Worm (Caenorhabditis elegans) whole organism, young adult: ENCODE results near the gene F07A11.1.

Experiments
- B0261.1 ChIP-seq: sonication (generic microtip); optimal IDR thresholded peaks from 2 replicates; lab custom pipeline; 2016; ENCODE audit warnings: mild to moderate bottlenecking, missing genetic modification characterization, moderate library complexity, missing compliant biosample characterization
- B0336.3 ChIP-seq: fragments of 200-800 bp; sonication (Bioruptor generic); IDR thresholded peaks from 2 replicates; pipeline ENCODE4 v1.3.6; 2022; ENCODE audit warnings: missing genetic modification characterization, missing compliant biosample characterization
- F10E7.11 ChIP-seq: sonication (generic microtip); optimal IDR thresholded peaks from 2 replicates; lab custom pipeline; 2017; ENCODE audit warnings: mild to moderate bottlenecking, missing genetic modification characterization, moderate library complexity, missing compliant biosample characterization
- F22D6.2 ChIP-seq: sonication (generic microtip); optimal IDR thresholded peaks from 2 replicates; lab custom pipeline; 2016; ENCODE audit warnings: mild to moderate bottlenecking, missing genetic modification characterization, missing compliant biosample characterization
- F37B4.10 ChIP-seq: fragments of 200-800 bp; sonication (Bioruptor generic); IDR thresholded peaks from 2 replicates; pipeline ENCODE4 v1.3.6; 2022; ENCODE audit warnings: missing genetic modification characterization, missing compliant biosample characterization
- F55B11.4 ChIP-seq: sonication (generic microtip); optimal IDR thresholded peaks from 2 replicates; lab custom pipeline; 2016; ENCODE audit warnings: missing compliant biosample characterization, missing genetic modification characterization, borderline replicate concordance; ENCODE audit not compliant: insufficient read depth
- F57A8.1 ChIP-seq: fragments of 200-800 bp; sonication (Bioruptor generic); optimal IDR thresholded peaks from 2 replicates; lab custom pipeline; 2018; ENCODE audit warnings: mild to moderate bottlenecking, missing genetic modification characterization, moderate library complexity, missing compliant biosample characterization
- K12H6.12 ChIP-seq: fragments of 200-800 bp; sonication (Bioruptor generic); optimal IDR thresholded peaks from 2 replicates; lab custom pipeline; 2018; ENCODE audit warnings: mild to moderate bottlenecking, missing genetic modification characterization, missing compliant biosample characterization
- Y53F4B.3 ChIP-seq: fragments of 200-800 bp; sonication (Bioruptor generic); IDR thresholded peaks from 2 replicates; pipeline ENCODE4 v1.3.6; 2022; ENCODE audit warnings: missing genetic modification reagents, missing genetic modification characterization, missing compliant biosample characterization
- Y53G8AR.9 ChIP-seq: fragments of 200-800 bp; sonication (Bioruptor generic); conservative IDR thresholded peaks from 2 replicates; pipeline ENCODE4 v1.3.6; 2022; ENCODE audit warnings: missing genetic modification reagents, missing genetic modification characterization, missing compliant biosample characterization
- Y56A3A.18 ChIP-seq: fragments of 200-800 bp; sonication (Bioruptor generic); IDR thresholded peaks from 2 replicates; pipeline ENCODE4 v1.3.6; 2022; ENCODE audit warnings: missing genetic modification reagents, missing genetic modification characterization, missing compliant biosample characterization
- Y67H2A.10 ChIP-seq: fragments of 200-800 bp; sonication (Bioruptor generic); conservative IDR thresholded peaks from 2 replicates; pipeline ENCODE4 v1.3.6; 2022; ENCODE audit warnings: missing genetic modification reagents, missing genetic modification characterization, missing compliant biosample characterization
- ama-1 ChIP-seq, 3 experiments: fragments of 150-350 bp in 1 of 3; sonication (generic microtip) in 2 of 3; optimal IDR thresholded peaks; 2 replicates each; lab custom pipeline; 2014 to 2018; ENCODE audit warnings: missing biosample characterization in 2 of 3, missing genetic modification characterization in 2 of 3, missing genetic modification reagents in 2 of 3
- aptf-2 ChIP-seq: fragments of 200-800 bp; sonication (Bioruptor generic); conservative IDR thresholded peaks from 2 replicates; pipeline ENCODE4 v1.3.6; 2022; ENCODE audit warnings: missing genetic modification reagents, missing genetic modification characterization, missing compliant biosample characterization
- bed-2 ChIP-seq: fragments of 200-800 bp; sonication (Bioruptor generic); IDR thresholded peaks from 2 replicates; pipeline ENCODE4 v1.3.6; 2022; ENCODE audit warnings: missing genetic modification reagents, missing genetic modification characterization, missing compliant biosample characterization
- ccch-3 ChIP-seq: fragments of 200-800 bp; sonication (Bioruptor generic); optimal IDR thresholded peaks from 2 replicates; lab custom pipeline; 2018; ENCODE audit warnings: mild to moderate bottlenecking, missing genetic modification characterization, missing compliant biosample characterization
- ceh-58 ChIP-seq: fragments of 200-800 bp; sonication (Bioruptor generic); IDR thresholded peaks from 2 replicates; pipeline ENCODE4 v1.3.6; 2022; ENCODE audit warnings: missing genetic modification characterization, missing compliant biosample characterization
- ceh-79 ChIP-seq: sonication (generic microtip); optimal IDR thresholded peaks from 2 replicates; lab custom pipeline; 2017; ENCODE audit warnings: mild to moderate bottlenecking, missing genetic modification characterization, missing compliant biosample characterization
- dox-1 ChIP-seq: fragments of 200-800 bp; sonication (Bioruptor generic); IDR thresholded peaks from 2 replicates; pipeline ENCODE4 v1.3.6; 2022; ENCODE audit warnings: missing genetic modification reagents, missing genetic modification characterization, missing compliant biosample characterization
- efl-1 ChIP-seq: fragments of 150-350 bp; optimal IDR thresholded peaks from 2 replicates; lab custom pipeline; 2014; ENCODE audit warnings: missing biosample characterization, missing genetic modification reagents, missing genetic modification characterization
- egrh-3 ChIP-seq: fragments of 200-800 bp; sonication (Bioruptor generic); IDR thresholded peaks from 2 replicates; pipeline ENCODE4 v1.3.6; 2022; ENCODE audit warnings: missing genetic modification reagents, missing genetic modification characterization, missing compliant biosample characterization
- ets-4 ChIP-seq: fragments of 200-800 bp; sonication (Bioruptor generic); optimal IDR thresholded peaks from 2 replicates; lab custom pipeline; 2018; ENCODE audit warnings: mild to moderate bottlenecking, missing genetic modification characterization, missing compliant biosample characterization
- hlh-26 ChIP-seq: fragments of 200-800 bp; sonication (Bioruptor generic); conservative IDR thresholded peaks from 2 replicates; pipeline ENCODE4 v1.3.6; 2022; ENCODE audit warnings: missing genetic modification reagents, missing genetic modification characterization, missing compliant biosample characterization
- hrde-1 ChIP-seq: sonication (generic microtip); optimal IDR thresholded peaks from 2 replicates; lab custom pipeline; 2016; ENCODE audit warnings: missing genetic modification characterization, mild to moderate bottlenecking, missing compliant biosample characterization, moderate library complexity, missing genotype, missing genetic modification reagents, borderline replicate concordance
- lin-26 ChIP-seq: fragments of 200-800 bp; sonication (Bioruptor generic); IDR thresholded peaks from 2 replicates; pipeline ENCODE4 v1.3.6; 2022; ENCODE audit warnings: missing genetic modification reagents, missing genetic modification characterization, missing compliant biosample characterization
- lin-35 ChIP-seq, 3 experiments: fragments of 150-350 bp in 2 of 3; sonication (generic microtip) in 1 of 3; optimal IDR thresholded peaks; 2 replicates each; lab custom pipeline; 2014 to 2018; ENCODE audit warnings: missing biosample characterization in 3 of 3, missing genetic modification characterization in 3 of 3, missing genetic modification reagents in 3 of 3
- lir-1 ChIP-seq: fragments of 200-800 bp; sonication (Bioruptor generic); conservative IDR thresholded peaks from 2 replicates; pipeline ENCODE4 v1.3.6; 2022; ENCODE audit warnings: missing genetic modification reagents, missing genetic modification characterization, missing compliant biosample characterization
- madf-10 ChIP-seq: sonication (generic microtip); optimal IDR thresholded peaks from 2 replicates; lab custom pipeline; 2016; ENCODE audit warnings: mild to moderate bottlenecking, missing genetic modification characterization, missing compliant biosample characterization
- madf-3 ChIP-seq: fragments of 200-800 bp; sonication (Bioruptor generic); IDR thresholded peaks from 2 replicates; pipeline ENCODE4 v1.3.6; 2022; ENCODE audit warnings: missing genetic modification reagents, missing genetic modification characterization, missing compliant biosample characterization
- mcd-1 ChIP-seq: fragments of 200-800 bp; sonication (Bioruptor generic); IDR thresholded peaks from 2 replicates; pipeline ENCODE4 v1.3.6; 2022; ENCODE audit warnings: missing genetic modification reagents, missing genetic modification characterization, missing compliant biosample characterization
- mxl-1 ChIP-seq: sonication (generic microtip); optimal IDR thresholded peaks from 2 replicates; lab custom pipeline; 2016; ENCODE audit warnings: missing genetic modification characterization, missing compliant biosample characterization
- nfya-1 ChIP-seq: sonication (generic microtip); optimal IDR thresholded peaks from 2 replicates; lab custom pipeline; 2017; ENCODE audit warnings: antibody characterized with exemption, missing compliant biosample characterization, missing genetic modification characterization, borderline replicate concordance; ENCODE audit not compliant: insufficient read depth
- nfyb-1 ChIP-seq: fragments of 200-800 bp; sonication (Bioruptor generic); IDR thresholded peaks from 2 replicates; pipeline ENCODE4 v1.3.6; 2022; ENCODE audit warnings: missing genetic modification reagents, missing genetic modification characterization, missing compliant biosample characterization
- nhr-179 ChIP-seq: sonication (generic microtip); optimal IDR thresholded peaks from 2 replicates; lab custom pipeline; 2016; ENCODE audit warnings: mild to moderate bottlenecking, missing genetic modification characterization, missing compliant biosample characterization
- nhr-27 ChIP-seq: fragments of 200-800 bp; sonication (Bioruptor generic); optimal IDR thresholded peaks from 2 replicates; lab custom pipeline; 2018; ENCODE audit warnings: mild to moderate bottlenecking, missing genetic modification characterization, moderate library complexity, missing compliant biosample characterization
- nhr-80 ChIP-seq: sonication (generic microtip); optimal IDR thresholded peaks from 2 replicates; lab custom pipeline; 2016; ENCODE audit warnings: missing genetic modification characterization, missing compliant biosample characterization
- nhr-90 ChIP-seq: sonication (generic microtip); optimal IDR thresholded peaks from 2 replicates; lab custom pipeline; 2016; ENCODE audit warnings: missing genotype, mild to moderate bottlenecking, missing genetic modification characterization, missing compliant biosample characterization
- pbrm-1 ChIP-seq: fragments of 200-800 bp; sonication (Bioruptor generic); IDR thresholded peaks from 2 replicates; pipeline ENCODE4 v1.3.6; 2022; ENCODE audit warnings: missing genetic modification reagents, missing genetic modification characterization, missing compliant biosample characterization
- sea-2 ChIP-seq: fragments of 200-800 bp; sonication (Bioruptor generic); IDR thresholded peaks from 2 replicates; pipeline ENCODE4 v1.3.6; 2022; ENCODE audit warnings: missing genetic modification characterization, missing compliant biosample characterization
- snpc-1.1 ChIP-seq: sonication (generic microtip); optimal IDR thresholded peaks from 2 replicates; lab custom pipeline; 2017; ENCODE audit warnings: missing genetic modification characterization, mild to moderate bottlenecking, missing compliant biosample characterization, antibody characterized with exemption, moderate library complexity, missing genotype, missing genetic modification reagents; ENCODE audit not compliant: insufficient read depth
- snpc-4 ChIP-seq, 5 experiments: fragments of 150-350 bp in 1 of 5; sonication (generic microtip) in 4 of 5; optimal IDR thresholded peaks; 2 replicates each; lab custom pipeline; 2014 to 2018; ENCODE audit warnings: missing genetic modification characterization in 5 of 5, missing biosample characterization in 3 of 5, antibody characterized with exemption in 2 of 5, mild to moderate bottlenecking in 2 of 5, missing compliant biosample characterization in 2 of 5, missing genotype in 2 of 5, moderate library complexity in 2 of 5, missing genetic modification reagents in 1 of 5
- tbx-9 ChIP-seq: sonication (generic microtip); optimal IDR thresholded peaks from 2 replicates; lab custom pipeline; 2016; ENCODE audit warnings: borderline replicate concordance, missing genetic modification characterization, inconsistent platforms, missing compliant biosample characterization
- unc-62 ChIP-seq: fragments of 150-350 bp; optimal IDR thresholded peaks from 2 replicates; lab custom pipeline; 2014; ENCODE audit warnings: missing biosample characterization, missing genetic modification reagents, missing genetic modification characterization
- zfh-2 ChIP-seq: fragments of 200-800 bp; sonication (Bioruptor generic); conservative IDR thresholded peaks from 2 replicates; pipeline ENCODE4 v1.3.6; 2022; ENCODE audit warnings: missing genetic modification reagents, missing genetic modification characterization, missing compliant biosample characterization
- ztf-18 ChIP-seq: sonication (generic microtip); optimal IDR thresholded peaks from 2 replicates; lab custom pipeline; 2016; ENCODE audit warnings: missing genotype, mild to moderate bottlenecking, missing genetic modification characterization, missing compliant biosample characterization
- ztf-25 ChIP-seq: fragments of 200-800 bp; sonication (Bioruptor generic); IDR thresholded peaks from 2 replicates; pipeline ENCODE4 v1.3.6; 2022; ENCODE audit warnings: missing genetic modification reagents, missing genetic modification characterization, missing compliant biosample characterization
- ztf-6 ChIP-seq: fragments of 200-800 bp; sonication (Bioruptor generic); IDR thresholded peaks from 2 replicates; pipeline ENCODE4 v1.3.6; 2022; ENCODE audit warnings: missing genetic modification reagents, missing genetic modification characterization, missing compliant biosample characterization

F07A11.1 gene

DNA sequence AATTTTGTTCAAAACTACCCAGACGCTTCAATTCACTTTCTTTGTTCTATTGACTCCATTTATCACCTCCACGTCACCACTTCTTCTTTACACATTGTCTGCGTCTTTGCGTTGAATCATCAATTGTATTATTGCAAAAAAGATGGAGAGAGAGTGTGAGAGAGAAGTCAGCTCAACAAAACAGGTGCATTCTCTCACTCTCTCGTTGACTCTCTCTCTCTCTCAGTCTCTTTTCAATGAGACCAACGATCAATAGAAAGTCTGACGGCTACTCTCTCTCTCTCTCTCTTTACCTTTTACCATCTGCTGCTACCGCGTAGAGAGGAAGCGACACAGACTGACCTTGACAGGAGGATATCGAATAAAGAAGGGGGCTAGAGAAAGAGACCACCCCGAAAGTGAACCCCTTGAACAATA, 43.8 kb upstream of the F07A11.1 start (continued):
- TF ChIP-seq hlh-26 (GFP tag; lab: Robert Waterston, UW) (no peak), nhr-179 (tag; lab: Kevin White, UChicago) (no peak), mxl-1 (no peak), nfyb-1 (GFP tag; lab: Robert Waterston, UW) (peak; percentile 34; the same call in 1 of the 2 replicates), ztf-18 (tag; lab: Kevin White, UChicago) (no peak), Y53G8AR.9 (no peak), mcd-1 (GFP tag; lab: Robert Waterston, UW) (peak; percentile 49; the same call in 1 of the 2 replicates), egrh-3 (no peak), pbrm-1 (GFP tag; lab: Robert Waterston, UW) (peak; percentile 56; the same call in 1 of the 2 replicates), F57A8.1 (GFP tag; lab: Kevin White, UChicago) (no peak), B0336.3 (GFP tag; lab: Robert Waterston, UW) (peak; percentile 23; the same call in 1 of the 2 replicates), F10E7.11 (tag; lab: Kevin White, UChicago) (no peak), nhr-80 (tag; lab: Kevin White, UChicago) (peak; percentile 30), unc-62 (peak; percentile 70), madf-3 (GFP tag; lab: Robert Waterston, UW) (no peak), lin-35 (GFP tag; optimal IDR thresholded peaks at IDR 0.05; lab: Kevin White, UChicago) (peak in 1 of 3 experiments; percentile 46), snpc-1.1 (tag; lab: Kevin White, UChicago) (no peak), ceh-79 (no peak), F55B11.4 (tag; lab: Kevin White, UChicago) (no peak), F37B4.10 (GFP tag; lab: Robert Waterston, UW) (no peak), ama-1 (optimal IDR thresholded peaks at IDR 0.05; lab: Kevin White, UChicago) (peak; percentile 93), ama-1 (GFP tag; optimal IDR thresholded peaks at IDR 0.05; lab: Kevin White, UChicago) (peak in 1 of 2 experiments; percentile 33), lir-1 (GFP tag; lab: Robert Waterston, UW) (no peak), sea-2 (GFP tag; lab: Robert Waterston, UW) (no peak), Y67H2A.10 (GFP tag; lab: Robert Waterston, UW) (0 out of 2 replicates have a peak, but pooled peaks have one; percentile 29), tbx-9 (tag; lab: Kevin White, UChicago) (no peak), nhr-27 (no peak), K12H6.12 (tag; lab: Kevin White, UChicago) (peak; percentile 39), aptf-2 (GFP tag; lab: Robert Waterston, UW) (no peak), Y56A3A.18 (GFP tag; lab: Robert Waterston, UW) (0 out of 2 replicates have a peak, but pooled peaks have one; percentile 6), bed-2 (no peak), ztf-6 (no peak), Y53F4B.3 (GFP tag; lab: Robert Waterston, UW) (no peak), zfh-2 (GFP tag; lab: Robert Waterston, UW) (peak; percentile 64), efl-1 (GFP tag; lab: Kevin White, UChicago) (no peak), snpc-4 (GFP tag; optimal IDR thresholded peaks at IDR 0.05; lab: Kevin White, UChicago) (no peak), snpc-4 (tag; optimal IDR thresholded peaks at IDR 0.05; lab: Kevin White, UChicago) (peak in 1 of 4 experiments; percentile 21), ztf-25 (GFP tag; lab: Robert Waterston, UW) (no peak), ceh-58 (GFP tag; lab: Robert Waterston, UW) (no peak), nfya-1 (tag; lab: Kevin White, UChicago) (no peak), nhr-90 (tag; lab: Kevin White, UChicago) (no peak), madf-10 (tag; lab: Kevin White, UChicago) (peak; percentile 26), B0261.1 (tag; lab: Kevin White, UChicago) (no peak), lin-26 (0 out of 2 replicates have a peak, but pooled peaks have one; percentile 43), ccch-3 (GFP tag; lab: Kevin White, UChicago) (no peak), F22D6.2 (tag; lab: Kevin White, UChicago) (no peak), dox-1 (GFP tag; lab: Robert Waterston, UW) (no peak), ets-4 (GFP tag; lab: Kevin White, UChicago) (peak; percentile 7), hrde-1 (tag; lab: Kevin White, UChicago) (no peak)
